Fruit fly (Drosophila melanogaster) whole organism, embryonic: ENCODE results near the gene CG9776.

Experiments used
- Abd-B ChIP-seq: fragments of 200-800 bp; sonication (Bioruptor generic); optimal IDR thresholded peaks from 2 replicates; lab custom pipeline; 2018; ENCODE audit warnings: missing biosample characterization, mild to moderate bottlenecking, missing genetic modification characterization, moderate library complexity
- B-H2 ChIP-seq: fragments of 200-800 bp; sonication (Bioruptor generic); optimal IDR thresholded peaks from 2 replicates; lab custom pipeline; 2018; ENCODE audit warnings: missing biosample characterization, mild to moderate bottlenecking, missing genetic modification characterization
- BEAF-32 ChIP-seq: fragments of 200-800 bp; sonication (Bioruptor generic); optimal IDR thresholded peaks from 3 replicates; lab custom pipeline; 2017; ENCODE audit warnings: missing biosample characterization, missing genetic modification characterization, mild to moderate bottlenecking, moderate library complexity, missing genetic modification reagents
- CG10209 ChIP-seq: fragments of 200-800 bp; sonication (Bioruptor generic); optimal IDR thresholded peaks from 3 replicates; lab custom pipeline; 2017; ENCODE audit warnings: missing biosample characterization, mild to moderate bottlenecking, missing genetic modification characterization, missing genetic modification reagents
- CG10543 ChIP-seq: fragments of 200-800 bp; sonication (Bioruptor generic); optimal IDR thresholded peaks from 3 replicates; lab custom pipeline; 2017; ENCODE audit warnings: missing biosample characterization, mild to moderate bottlenecking, missing genetic modification characterization, moderate library complexity
- CG1233 ChIP-seq: fragments of 200-800 bp; sonication (Bioruptor generic); optimal IDR thresholded peaks from 4 replicates; lab custom pipeline; 2018; ENCODE audit warnings: missing biosample characterization, mild to moderate bottlenecking, missing genetic modification characterization
- CG14710 ChIP-seq: fragments of 200-800 bp; sonication (Bioruptor generic); optimal IDR thresholded peaks from 3 replicates; lab custom pipeline; 2019; ENCODE audit warnings: missing biosample characterization, mild to moderate bottlenecking, missing genetic modification characterization, moderate library complexity
- CG15514 ChIP-seq: fragments of 200-800 bp; sonication (Bioruptor generic); optimal IDR thresholded peaks from 3 replicates; lab custom pipeline; 2017; ENCODE audit warnings: missing biosample characterization, missing genetic modification characterization, mild to moderate bottlenecking, moderate library complexity, missing genetic modification reagents
- CG15696 ChIP-seq: fragments of 200-800 bp; sonication (Bioruptor generic); optimal IDR thresholded peaks from 2 replicates; lab custom pipeline; 2019; ENCODE audit warnings: missing biosample characterization, mild to moderate bottlenecking, missing genetic modification characterization, moderate library complexity
- CG17802 ChIP-seq: fragments of 200-800 bp; sonication (Bioruptor generic); optimal IDR thresholded peaks from 2 replicates; lab custom pipeline; 2018; ENCODE audit warnings: missing biosample characterization, mild to moderate bottlenecking, missing genetic modification characterization, moderate library complexity
- CG18262 ChIP-seq: fragments of 200-800 bp; optimal IDR thresholded peaks from 3 replicates; lab custom pipeline; 2019; ENCODE audit warnings: missing biosample characterization, mild to moderate bottlenecking, missing genetic modification characterization, moderate library complexity
- CG1832 ChIP-seq: fragments of 200-800 bp; sonication (Bioruptor generic); optimal IDR thresholded peaks from 2 replicates; lab custom pipeline; 2017; ENCODE audit warnings: missing biosample characterization, mild to moderate bottlenecking, missing genetic modification characterization, inconsistent platforms
- CG2712 ChIP-seq: fragments of 200-800 bp; optimal IDR thresholded peaks from 3 replicates; lab custom pipeline; 2019; ENCODE audit warnings: missing biosample characterization, mild to moderate bottlenecking, missing genetic modification characterization, moderate library complexity
- CG3281 ChIP-seq: fragments of 200-800 bp; sonication (Bioruptor generic); optimal IDR thresholded peaks from 3 replicates; lab custom pipeline; 2017; ENCODE audit warnings: missing biosample characterization, mild to moderate bottlenecking, missing genetic modification characterization
- CG34224 ChIP-seq: fragments of 200-800 bp; sonication (Bioruptor generic); IDR thresholded peaks from 3 replicates; pipeline ENCODE4 v1.3.6; 2022; ENCODE audit warnings: missing biosample characterization, missing genetic modification characterization; ENCODE audit not compliant: partially characterized antibody
- CG34422 ChIP-seq: fragments of 200-800 bp; sonication (Bioruptor generic); IDR thresholded peaks from 3 replicates; pipeline ENCODE4 v1.3.6; 2022; ENCODE audit warnings: missing biosample characterization, missing genetic modification characterization
- CG3838 ChIP-seq: fragments of 200-800 bp; sonication (Bioruptor generic); optimal IDR thresholded peaks from 3 replicates; lab custom pipeline; 2016; ENCODE audit warnings: missing biosample characterization, missing genetic modification characterization
- CG7839 ChIP-seq: fragments of 200-800 bp; sonication (Bioruptor generic); optimal IDR thresholded peaks from 3 replicates; lab custom pipeline; 2018; ENCODE audit warnings: missing biosample characterization, mild to moderate bottlenecking, missing genetic modification characterization, moderate library complexity
- CG8765 ChIP-seq: fragments of 200-800 bp; sonication (Bioruptor generic); IDR thresholded peaks from 2 replicates; pipeline ENCODE4 v1.3.6; 2022; ENCODE audit warnings: missing biosample characterization, missing genetic modification characterization
- CG9215 ChIP-seq: fragments of 200-800 bp; sonication (Bioruptor generic); IDR thresholded peaks from 2 replicates; pipeline ENCODE4 v1.3.6; 2022; ENCODE audit warnings: missing biosample characterization, missing genetic modification characterization
- CG9437 ChIP-seq: fragments of 200-800 bp; sonication (Bioruptor generic); optimal IDR thresholded peaks from 2 replicates; lab custom pipeline; 2018; ENCODE audit warnings: missing biosample characterization, mild to moderate bottlenecking, missing genetic modification characterization
- CG9727 ChIP-seq: fragments of 200-800 bp; sonication (Bioruptor generic); optimal IDR thresholded peaks from 3 replicates; lab custom pipeline; 2017; ENCODE audit warnings: missing biosample characterization, mild to moderate bottlenecking, missing genetic modification characterization
- CTCF ChIP-seq: fragments of 200-800 bp; sonication (Bioruptor generic); optimal IDR thresholded peaks from 2 replicates; lab custom pipeline; 2017; ENCODE audit warnings: missing biosample characterization, mild to moderate bottlenecking, missing genetic modification characterization, moderate library complexity
- Camta ChIP-seq: fragments of 200-800 bp; sonication (Bioruptor generic); optimal IDR thresholded peaks from 2 replicates; lab custom pipeline; 2016; ENCODE audit warnings: missing biosample characterization, missing genetic modification characterization
- HLH54F ChIP-seq: fragments of 200-800 bp; sonication (Bioruptor generic); optimal IDR thresholded peaks from 3 replicates; lab custom pipeline; 2016; ENCODE audit warnings: missing biosample characterization, missing genetic modification characterization
- HmgZ ChIP-seq: fragments of 200-800 bp; sonication (Bioruptor generic); optimal IDR thresholded peaks from 2 replicates; lab custom pipeline; 2018; ENCODE audit warnings: missing biosample characterization, mild to moderate bottlenecking, missing genetic modification characterization
- Lhr ChIP-seq: fragments of 200-800 bp; sonication (Bioruptor generic); optimal IDR thresholded peaks from 3 replicates; lab custom pipeline; 2017; ENCODE audit warnings: mild to moderate bottlenecking, missing biosample characterization, missing genetic modification reagents, missing genetic modification characterization
- MBD-R2 ChIP-seq: fragments of 200-800 bp; sonication (Bioruptor generic); IDR thresholded peaks from 2 replicates; pipeline ENCODE4 v1.3.6; 2022; ENCODE audit warnings: missing biosample characterization, missing genetic modification characterization
- Med ChIP-seq: fragments of 200-800 bp; sonication (Bioruptor generic); peaks from one replicate; lab custom pipeline; 2016; ENCODE audit warnings: missing biosample characterization, missing genetic modification characterization, mild to moderate bottlenecking, inconsistent platforms, moderate library complexity
- NfI ChIP-seq: fragments of 200-800 bp; sonication (Bioruptor generic); optimal IDR thresholded peaks from 3 replicates; lab custom pipeline; 2018; ENCODE audit warnings: missing biosample characterization, mild to moderate bottlenecking, missing genetic modification characterization, moderate library complexity
- Usf ChIP-seq: fragments of 200-800 bp; sonication (Bioruptor generic); optimal IDR thresholded peaks from 2 replicates; lab custom pipeline; 2017; ENCODE audit warnings: missing genotype, missing biosample characterization, missing genetic modification characterization
- al ChIP-seq: fragments of 200-800 bp; sonication (Bioruptor generic); IDR thresholded peaks from 2 replicates; pipeline ENCODE4 v1.3.6; 2022; ENCODE audit warnings: missing biosample characterization, missing genetic modification characterization
- chinmo ChIP-seq: fragments of 200-800 bp; sonication (Bioruptor generic); IDR thresholded peaks from 4 replicates; pipeline ENCODE4 v1.3.6; 2022; ENCODE audit warnings: missing biosample characterization, missing genetic modification characterization; ENCODE audit not compliant: partially characterized antibody
- dm ChIP-seq: fragments of 200-800 bp; sonication (Bioruptor generic); optimal IDR thresholded peaks from 3 replicates; lab custom pipeline; 2016; ENCODE audit warnings: missing biosample characterization, missing genetic modification characterization
- exex ChIP-seq: fragments of 200-800 bp; sonication (Bioruptor generic); optimal IDR thresholded peaks from 4 replicates; lab custom pipeline; 2018; ENCODE audit warnings: missing biosample characterization, mild to moderate bottlenecking, missing genetic modification characterization, moderate library complexity
- hth ChIP-seq: fragments of >200 bp; optimal IDR thresholded peaks from 2 replicates; lab custom pipeline; 2017; ENCODE audit warnings: inconsistent platforms
- ind ChIP-seq: fragments of 200-800 bp; sonication (Bioruptor generic); optimal IDR thresholded peaks from 3 replicates; lab custom pipeline; 2016; ENCODE audit warnings: missing biosample characterization, missing genetic modification characterization
- insv ChIP-seq, 2 experiments: fragments of 200-800 bp; sonication (Bioruptor generic); optimal IDR thresholded peaks; 3 replicates each; lab custom pipeline; 2016 to 2018; ENCODE audit warnings: missing biosample characterization in 2 of 2, missing genetic modification characterization in 2 of 2
- lilli ChIP-seq: fragments of 200-800 bp; sonication (Bioruptor generic); optimal IDR thresholded peaks from 3 replicates; lab custom pipeline; 2016; ENCODE audit warnings: missing biosample characterization, missing genetic modification characterization
- onecut ChIP-seq: fragments of 200-800 bp; sonication (Bioruptor generic); IDR thresholded peaks from 2 replicates; pipeline ENCODE4 v1.3.6; 2022; ENCODE audit warnings: missing biosample characterization, missing genetic modification characterization
- peb ChIP-seq: fragments of 200-800 bp; sonication (Bioruptor generic); IDR thresholded peaks from 2 replicates; pipeline ENCODE4 v1.3.6; 2022; ENCODE audit warnings: missing biosample characterization, missing genetic modification characterization
- pfk ChIP-seq: fragments of 200-800 bp; sonication (Bioruptor generic); optimal IDR thresholded peaks from 2 replicates; lab custom pipeline; 2018; ENCODE audit warnings: missing biosample characterization, mild to moderate bottlenecking, missing genetic modification characterization, moderate library complexity
- prd ChIP-seq, 3 experiments: fragments of >200 bp in 2 of 3; fragments of 200-800 bp in 1 of 3; sonication (Bioruptor generic) in 1 of 3; optimal IDR thresholded peaks in 2 of 3; IDR thresholded peaks in 1 of 3; 2 replicates in 2 of 3; 3 replicates in 1 of 3; pipeline versions ENCODE4 v1.3.6 to Lab custom; 2017 to 2022; ENCODE audit warnings: missing biosample characterization in 1 of 3, missing genetic modification characterization in 1 of 3
- sens ChIP-seq: fragments of 200-800 bp; sonication (Bioruptor generic); peaks from one replicate; lab custom pipeline; 2016; ENCODE audit warnings: missing biosample characterization, missing genetic modification characterization
- slbo ChIP-seq: fragments of 200-800 bp; sonication (Bioruptor generic); IDR thresholded peaks from 2 replicates; pipeline ENCODE4 v1.3.6; 2022; ENCODE audit warnings: missing biosample characterization, missing genetic modification characterization
- sug ChIP-seq: fragments of 200-800 bp; optimal IDR thresholded peaks from 2 replicates; lab custom pipeline; 2019; ENCODE audit warnings: missing biosample characterization, mild to moderate bottlenecking, missing genetic modification characterization, moderate library complexity
- vnd ChIP-seq: fragments of 200-800 bp; sonication (Bioruptor generic); IDR thresholded peaks from 3 replicates; pipeline ENCODE4 v1.3.6; 2022; ENCODE audit warnings: missing biosample characterization, missing genetic modification characterization; ENCODE audit not compliant: partially characterized antibody

CG9776 gene

dm6 chr3R:4318589-4318988, 15.3 kb downstream of the CG9776 start:
- TF ChIP-seq MBD-R2: peak; percentile 30; the same call in 1 of the 2 replicates
- TF ChIP-seq lilli (GFP tag; lab: Kevin White, UChicago): no peak
- no peak for TF ChIP-seq CG17802 (tag; lab: Kevin White, UChicago)
- peak; percentile 96 for TF ChIP-seq onecut
- no peak for TF ChIP-seq CG8765 (GFP tag; lab: Robert Waterston, UW)
- TF ChIP-seq exex (tag; lab: Kevin White, UChicago): no peak
- TF ChIP-seq, all 482 proteins: peak for 2

DNA sequence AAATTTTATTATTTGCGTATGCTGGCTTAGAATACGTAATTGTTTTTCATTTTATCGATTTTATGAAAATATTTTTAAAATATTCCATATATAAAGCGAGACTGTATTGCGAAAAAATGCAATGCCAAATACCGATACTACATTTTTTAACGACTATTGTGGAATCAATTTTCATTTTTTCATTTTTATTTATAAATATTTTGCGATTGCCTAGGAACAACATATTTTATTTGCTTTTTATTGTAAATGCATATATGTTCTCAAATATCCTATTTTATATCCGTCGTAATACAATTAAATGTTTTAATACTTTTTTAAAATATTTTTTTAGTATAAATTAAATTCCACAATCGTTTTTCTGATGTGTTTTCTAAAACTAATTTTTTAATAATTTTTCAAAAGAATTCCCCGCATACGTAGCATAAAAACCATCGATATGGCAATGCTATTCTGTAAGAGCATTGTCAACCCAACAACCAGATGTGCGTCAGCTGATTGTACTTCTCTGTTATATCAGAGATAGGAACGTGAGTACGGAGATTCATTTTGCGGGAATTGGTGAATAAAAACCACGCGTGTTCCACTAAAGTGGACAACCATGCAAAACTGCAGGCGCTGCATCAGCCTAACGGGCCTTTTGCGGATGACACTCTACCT, 22.7 kb downstream of the CG9776 start, which contains the start of gene Suv3:
TSS of gene Suv3 (plus strand) at position 489 of the 657 bp plus-strand sequence.
- TF ChIP-seq B-H2 (GFP tag; lab: Kevin White, UChicago) (peak; percentile 43), CG14710 (tag; lab: Kevin White, UChicago) (peak; percentile 44), CG1233 (GFP tag; lab: Kevin White, UChicago) (peak; percentile 47), HmgZ (tag; lab: Kevin White, UChicago) (peak; percentile 23), HLH54F (GFP tag; lab: Kevin White, UChicago) (no peak), CG2712 (tag; lab: Kevin White, UChicago) (peak; percentile 60), CG3281 (peak; percentile 7), hth (lab: Kevin White, UChicago) (no peak), CG1832 (GFP tag; lab: Kevin White, UChicago) (no peak), al (GFP tag; lab: Robert Waterston, UW) (peak; percentile 29; the same call in 1 of the 2 replicates), CG7839 (tag; lab: Kevin White, UChicago) (peak; percentile 56), BEAF-32 (GFP tag; lab: Kevin White, UChicago) (peak; percentile 54), vnd (GFP tag; lab: Robert Waterston, UW) (no peak), CG15696 (tag; lab: Kevin White, UChicago) (peak; percentile 37), CG10543 (GFP tag; lab: Kevin White, UChicago) (peak; percentile 47), chinmo (GFP tag; lab: Robert Waterston, UW) (0 out of 4 replicates have a peak, but pooled peaks have one; percentile 14), Abd-B (peak; percentile 33), Usf (GFP tag; lab: Kevin White, UChicago) (no peak), sug (tag; lab: Kevin White, UChicago) (peak; percentile 55), CG34422 (GFP tag; lab: Robert Waterston, UW) (peak; percentile 52; the same call in 1 of the 3 replicates), Lhr (GFP tag; lab: Kevin White, UChicago) (no peak), CTCF (GFP tag; lab: Kevin White, UChicago) (no peak), slbo (GFP tag; lab: Robert Waterston, UW) (peak; percentile 62; the same call in 1 of the 2 replicates), CG9215 (GFP tag; lab: Robert Waterston, UW) (peak; percentile 83), CG9437 (GFP tag; lab: Kevin White, UChicago) (peak; percentile 15), dm (GFP tag; lab: Kevin White, UChicago) (peak; percentile 44), prd (optimal IDR thresholded peaks at IDR 0.05; lab: Kevin White, UChicago) (no peak), prd (GFP tag; IDR thresholded peaks at IDR 0.05; lab: Robert Waterston, UW) (peak; percentile 49; the same call in 1 of the 3 replicates), pfk (GFP tag; lab: Kevin White, UChicago) (peak; percentile 17), peb (no peak), Camta (GFP tag; lab: Kevin White, UChicago) (no peak), CG3838 (GFP tag; lab: Kevin White, UChicago) (no peak), CG9727 (GFP tag; lab: Kevin White, UChicago) (peak; percentile 58), ind (GFP tag; lab: Kevin White, UChicago) (peak; percentile 8), CG10209 (peak; percentile 17), NfI (GFP tag; lab: Kevin White, UChicago) (peak; percentile 20), MBD-R2 (peak; percentile 79), CG34224 (GFP tag; lab: Robert Waterston, UW) (peak; percentile 38; the same call in 2 of the 3 replicates), CG15514 (GFP tag; lab: Kevin White, UChicago) (peak; percentile 31), insv (GFP tag; optimal IDR thresholded peaks at IDR 0.05; lab: Kevin White, UChicago) (peak in 1 of 2 experiments; percentile 56), sens (GFP tag; lab: Kevin White, UChicago) (peak; percentile 12), Med (GFP tag; lab: Kevin White, UChicago) (peak; percentile 65), CG18262 (tag; lab: Kevin White, UChicago) (peak; percentile 70)
